Worm (Caenorhabditis elegans) whole organism, L4/young adult: ENCODE results near the gene fbxa-18.

Source experiments
- W03F9.2 ChIP-seq: fragments of 150-350 bp; optimal IDR thresholded peaks from 2 replicates; lab custom pipeline; 2014; ENCODE audit warnings: missing biosample characterization, missing genetic modification characterization
- him-1 ChIP-seq: sonication (generic microtip); optimal IDR thresholded peaks from 2 replicates; lab custom pipeline; 2016; ENCODE audit warnings: missing genotype, missing genetic modification reagents, missing genetic modification characterization, missing compliant biosample characterization

ce11 chrV:16169026-16169425, 26.6 kb downstream of the fbxa-18 start, which contains the start of gene str-111:
- TF ChIP-seq him-1 (no peak), W03F9.2 (tag; lab: Kevin White, UChicago) (no peak)
